Worm (Caenorhabditis elegans) whole organism, young adult: ENCODE data around the gene W09H1.3.

Experiments used
- F52B5.7 ChIP-seq: sonication (generic microtip); optimal IDR thresholded peaks from 2 replicates; lab custom pipeline; 2016; ENCODE audit warnings: mild to moderate bottlenecking, missing genetic modification characterization, missing compliant biosample characterization
- K12H6.12 ChIP-seq: fragments of 200-800 bp; sonication (Bioruptor generic); optimal IDR thresholded peaks from 2 replicates; lab custom pipeline; 2018; ENCODE audit warnings: mild to moderate bottlenecking, missing genetic modification characterization, missing compliant biosample characterization
- ama-1 ChIP-seq, 3 experiments: fragments of 150-350 bp in 1 of 3; sonication (generic microtip) in 2 of 3; optimal IDR thresholded peaks; 2 replicates each; lab custom pipeline; 2014 to 2018; ENCODE audit warnings: missing biosample characterization in 2 of 3, missing genetic modification characterization in 2 of 3, missing genetic modification reagents in 2 of 3
- athp-1 ChIP-seq: sonication (generic microtip); optimal IDR thresholded peaks from 2 replicates; lab custom pipeline; 2017; ENCODE audit warnings: mild to moderate bottlenecking, missing genetic modification characterization, missing compliant biosample characterization
- ceh-100 ChIP-seq: fragments of 200-800 bp; sonication (Bioruptor generic); IDR thresholded peaks from 2 replicates; pipeline ENCODE4 v1.3.6; 2022; ENCODE audit warnings: missing genetic modification reagents, missing genetic modification characterization, missing compliant biosample characterization
- lin-54 ChIP-seq: fragments of 200-800 bp; sonication (Bioruptor generic); optimal IDR thresholded peaks from 2 replicates; lab custom pipeline; 2018; ENCODE audit warnings: mild to moderate bottlenecking, missing genetic modification characterization, missing compliant biosample characterization
- nhr-27 ChIP-seq: fragments of 200-800 bp; sonication (Bioruptor generic); optimal IDR thresholded peaks from 2 replicates; lab custom pipeline; 2018; ENCODE audit warnings: mild to moderate bottlenecking, missing genetic modification characterization, moderate library complexity, missing compliant biosample characterization
- nhr-90 ChIP-seq: sonication (generic microtip); optimal IDR thresholded peaks from 2 replicates; lab custom pipeline; 2016; ENCODE audit warnings: missing genotype, mild to moderate bottlenecking, missing genetic modification characterization, missing compliant biosample characterization
- sea-2 ChIP-seq: fragments of 200-800 bp; sonication (Bioruptor generic); IDR thresholded peaks from 2 replicates; pipeline ENCODE4 v1.3.6; 2022; ENCODE audit warnings: missing genetic modification characterization, missing compliant biosample characterization
- unc-62 ChIP-seq: fragments of 150-350 bp; optimal IDR thresholded peaks from 2 replicates; lab custom pipeline; 2014; ENCODE audit warnings: missing biosample characterization, missing genetic modification reagents, missing genetic modification characterization

ce11 chrII:13190412-13190811 lies 6.2 kb downstream of the W09H1.3 start:
- no peak for TF ChIP-seq K12H6.12 (tag; lab: Kevin White, UChicago)
- no peak for TF ChIP-seq lin-54 (GFP tag; lab: Kevin White, UChicago)
- TF ChIP-seq ceh-100 (GFP tag; lab: Robert Waterston, UW) = no peak
- TF ChIP-seq nhr-27 = no peak
- TF ChIP-seq unc-62 (GFP tag; lab: Kevin White, UChicago) = no peak
- TF ChIP-seq sea-2 (GFP tag; lab: Robert Waterston, UW) = no peak
- TF ChIP-seq athp-1 = no peak
- TF ChIP-seq nhr-90 (tag; lab: Kevin White, UChicago) = no peak
- no peak for TF ChIP-seq F52B5.7 (tag; lab: Kevin White, UChicago)
- no peak for TF ChIP-seq ama-1 (optimal IDR thresholded peaks at IDR 0.05; lab: Kevin White, UChicago)
- TF ChIP-seq ama-1 (GFP tag; optimal IDR thresholded peaks at IDR 0.05; lab: Kevin White, UChicago) = no peak
